Fruit fly (Drosophila melanogaster): Measurements from ENCODE around the gene Ypel.

DNA sequence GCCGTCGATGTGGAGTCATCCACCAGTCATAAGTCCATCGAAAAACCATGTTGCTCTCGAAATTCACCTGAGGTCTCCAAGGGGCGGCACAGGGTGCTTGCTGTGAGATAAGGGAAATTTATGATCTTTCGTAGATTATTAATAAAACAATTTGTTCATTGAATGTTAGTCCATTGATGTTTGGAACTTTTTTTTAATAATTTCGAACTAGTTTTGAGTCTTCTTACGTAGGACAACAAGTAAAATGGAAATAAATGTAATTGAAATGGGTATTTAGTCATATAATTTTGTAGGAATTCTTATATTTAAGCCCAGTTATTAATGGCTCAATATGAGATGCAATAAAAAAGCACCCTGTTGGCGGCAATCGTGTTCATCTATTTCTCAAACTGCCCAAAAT, 20.3 kb upstream of the Ypel start:
- TF ChIP-seq Dif (GFP tag; optimal IDR thresholded peaks at IDR 0.05; ENCODE audit: partially characterized antibody) (no peak), Abd-B (GFP tag; optimal IDR thresholded peaks at IDR 0.05) (no peak), psq (GFP tag; optimal IDR thresholded peaks at IDR 0.05) (no peak), pan (optimal IDR thresholded peaks at IDR 0.05) (no peak), Jra (GFP tag; optimal IDR thresholded peaks at IDR 0.05) (no peak), sage (GFP tag; optimal IDR thresholded peaks at IDR 0.05) (no peak)

Data from whole organism, wandering third instar larva.